Fruit fly (Drosophila melanogaster) whole organism, prepupa: ENCODE measurements around the gene eIF3d1.

Experiments
- Blimp-1 ChIP-seq: fragments of 200-800 bp; sonication (Bioruptor generic); optimal IDR thresholded peaks from 3 replicates; lab custom pipeline; 2017; ENCODE audit warnings: missing biosample characterization, missing genetic modification characterization, mild to moderate bottlenecking, moderate library complexity, missing genetic modification reagents
- CG11902 ChIP-seq: fragments of 200-800 bp; sonication (Bioruptor generic); optimal IDR thresholded peaks from 3 replicates; lab custom pipeline; 2016; ENCODE audit warnings: missing biosample characterization, missing genetic modification characterization
- CG15336 ChIP-seq: fragments of 200-800 bp; sonication (Bioruptor generic); IDR thresholded peaks from 2 replicates; pipeline ENCODE4 v1.3.6; 2022; ENCODE audit warnings: missing biosample characterization, missing genetic modification characterization
- CG16779 ChIP-seq: fragments of 200-800 bp; sonication (Bioruptor generic); optimal IDR thresholded peaks from 3 replicates; lab custom pipeline; 2017; ENCODE audit warnings: missing biosample characterization, mild to moderate bottlenecking, missing genetic modification characterization
- CG3032 ChIP-seq: fragments of 200-800 bp; optimal IDR thresholded peaks from 2 replicates; lab custom pipeline; 2019; ENCODE audit warnings: missing biosample characterization, mild to moderate bottlenecking, missing genetic modification characterization, moderate library complexity
- CG31627 ChIP-seq: fragments of 200-800 bp; sonication (Bioruptor generic); optimal IDR thresholded peaks from 3 replicates; lab custom pipeline; 2016; ENCODE audit warnings: missing biosample characterization, missing genetic modification characterization
- CG32006 ChIP-seq: fragments of 200-800 bp; sonication (Bioruptor generic); optimal IDR thresholded peaks from 3 replicates; lab custom pipeline; 2017; ENCODE audit warnings: missing biosample characterization, mild to moderate bottlenecking, missing genetic modification characterization
- CG34406 ChIP-seq: fragments of 200-800 bp; sonication (Bioruptor generic); optimal IDR thresholded peaks from 3 replicates; lab custom pipeline; 2016; ENCODE audit warnings: missing biosample characterization, missing genetic modification characterization
- CG6808 ChIP-seq: fragments of 200-800 bp; sonication (Bioruptor generic); optimal IDR thresholded peaks from 3 replicates; lab custom pipeline; 2017; ENCODE audit warnings: missing biosample characterization, missing genetic modification characterization, mild to moderate bottlenecking, moderate library complexity, missing genetic modification reagents
- CG7368 ChIP-seq: fragments of 200-800 bp; sonication (Bioruptor generic); optimal IDR thresholded peaks from 3 replicates; lab custom pipeline; 2016; ENCODE audit warnings: missing biosample characterization, missing genetic modification characterization
- CG8319 ChIP-seq: fragments of 200-800 bp; sonication (Bioruptor generic); optimal IDR thresholded peaks from 3 replicates; lab custom pipeline; 2016; ENCODE audit warnings: missing biosample characterization, missing genetic modification characterization
- Eip78C ChIP-seq: fragments of 200-800 bp; sonication (Bioruptor generic); peaks from one replicate; lab custom pipeline; 2016; ENCODE audit warnings: missing biosample characterization, missing genetic modification characterization
- Eip93F ChIP-seq: fragments of 200-800 bp; sonication (Bioruptor generic); optimal IDR thresholded peaks from 2 replicates; lab custom pipeline; 2016; ENCODE audit warnings: missing biosample characterization, mild to moderate bottlenecking, missing genetic modification characterization
- Ets21C ChIP-seq: fragments of 200-800 bp; sonication (Bioruptor generic); optimal IDR thresholded peaks from 3 replicates; lab custom pipeline; 2016; ENCODE audit warnings: missing biosample characterization, missing genetic modification characterization
- Ets96B ChIP-seq: fragments of 200-800 bp; optimal IDR thresholded peaks from 2 replicates; lab custom pipeline; 2019; ENCODE audit warnings: missing biosample characterization, mild to moderate bottlenecking, missing genetic modification characterization, moderate library complexity
- Hr4 ChIP-seq: fragments of 200-800 bp; sonication (Bioruptor generic); optimal IDR thresholded peaks from 3 replicates; lab custom pipeline; 2016; ENCODE audit warnings: missing biosample characterization, missing genetic modification characterization
- Lpt ChIP-seq: fragments of 200-800 bp; sonication (Bioruptor generic); optimal IDR thresholded peaks from 3 replicates; lab custom pipeline; 2016; ENCODE audit warnings: missing biosample characterization, missing genetic modification characterization
- Met ChIP-seq: fragments of 200-800 bp; sonication (Bioruptor generic); optimal IDR thresholded peaks from 3 replicates; lab custom pipeline; 2016; ENCODE audit warnings: missing biosample characterization, missing genetic modification characterization
- OdsH ChIP-seq: fragments of 200-800 bp; sonication (Bioruptor generic); optimal IDR thresholded peaks from 3 replicates; lab custom pipeline; 2016; ENCODE audit warnings: missing biosample characterization, missing genetic modification characterization
- Smox ChIP-seq: fragments of 200-800 bp; sonication (Bioruptor generic); optimal IDR thresholded peaks from 3 replicates; lab custom pipeline; 2016; ENCODE audit warnings: missing biosample characterization, missing genetic modification characterization
- Sox102F ChIP-seq: fragments of 200-800 bp; sonication (Bioruptor generic); optimal IDR thresholded peaks from 2 replicates; lab custom pipeline; 2016; ENCODE audit warnings: missing biosample characterization, mild to moderate bottlenecking, missing genetic modification characterization
- achi ChIP-seq: fragments of 200-800 bp; sonication (Bioruptor generic); optimal IDR thresholded peaks from 3 replicates; lab custom pipeline; 2016; ENCODE audit warnings: missing biosample characterization, missing genetic modification characterization
- dac ChIP-seq: fragments of 200-800 bp; sonication (Bioruptor generic); optimal IDR thresholded peaks from 2 replicates; lab custom pipeline; 2017; ENCODE audit warnings: missing biosample characterization, mild to moderate bottlenecking, missing genetic modification characterization
- esn ChIP-seq: fragments of 200-800 bp; sonication (Bioruptor generic); optimal IDR thresholded peaks from 2 replicates; lab custom pipeline; 2016; ENCODE audit warnings: missing biosample characterization, mild to moderate bottlenecking, missing genetic modification characterization, moderate library complexity
- fd59A ChIP-seq: fragments of 200-800 bp; sonication (Bioruptor generic); optimal IDR thresholded peaks from 2 replicates; lab custom pipeline; 2017; ENCODE audit warnings: missing biosample characterization, mild to moderate bottlenecking, missing genetic modification characterization, missing genetic modification reagents
- fkh ChIP-seq: fragments of 200-800 bp; sonication (Bioruptor generic); optimal IDR thresholded peaks from 3 replicates; lab custom pipeline; 2017; ENCODE audit warnings: missing biosample characterization, mild to moderate bottlenecking, missing genetic modification characterization, moderate library complexity
- net ChIP-seq: fragments of 200-800 bp; sonication (Bioruptor generic); optimal IDR thresholded peaks from 3 replicates; lab custom pipeline; 2016; ENCODE audit warnings: missing biosample characterization, missing genetic modification characterization
- pdm3 ChIP-seq: fragments of 200-800 bp; sonication (Bioruptor generic); optimal IDR thresholded peaks from 3 replicates; lab custom pipeline; 2016; ENCODE audit warnings: missing biosample characterization, missing genetic modification characterization
- salr ChIP-seq, 2 experiments: fragments of 200-800 bp; sonication (Bioruptor generic); optimal IDR thresholded peaks; 3 replicates each; lab custom pipeline; 2016 to 2018; ENCODE audit warnings: missing biosample characterization in 2 of 2, missing genetic modification characterization in 2 of 2, mild to moderate bottlenecking in 1 of 2
- ss ChIP-seq, 2 experiments: fragments of 200-800 bp; sonication (Bioruptor generic); optimal IDR thresholded peaks; 2 replicates in 1 of 2; 3 replicates in 1 of 2; lab custom pipeline; 2017 to 2018; ENCODE audit warnings: mild to moderate bottlenecking in 2 of 2, missing biosample characterization in 2 of 2, missing genetic modification characterization in 2 of 2, moderate library complexity in 1 of 2
- svp ChIP-seq: fragments of 200-800 bp; sonication (Bioruptor generic); peaks from one replicate; lab custom pipeline; 2016; ENCODE audit warnings: missing biosample characterization, missing genetic modification characterization
- topi ChIP-seq: fragments of 200-800 bp; sonication (Bioruptor generic); optimal IDR thresholded peaks from 3 replicates; lab custom pipeline; 2016; ENCODE audit warnings: missing biosample characterization, missing genetic modification characterization
- vri ChIP-seq: fragments of 200-800 bp; sonication (Bioruptor generic); optimal IDR thresholded peaks from 3 replicates; lab custom pipeline; 2016; ENCODE audit warnings: missing biosample characterization, mild to moderate bottlenecking, missing genetic modification characterization

eIF3d1 gene

dm6 chr3R:23713901-23714300 is 34.1 kb downstream of the eIF3d1 start (continued):
- TF ChIP-seq pdm3 (GFP tag; lab: Kevin White, UChicago): peak; percentile 79
- TF ChIP-seq esn (GFP tag; lab: Kevin White, UChicago): peak; percentile 93
- TF ChIP-seq CG32006 (GFP tag; lab: Kevin White, UChicago): peak; percentile 59
- TF ChIP-seq Ets96B: peak; percentile 51
- TF ChIP-seq svp (GFP tag; lab: Kevin White, UChicago): peak; percentile 93
- no peak for TF ChIP-seq Eip78C (GFP tag; lab: Kevin White, UChicago)
- peak; percentile 61 for TF ChIP-seq CG15336 (GFP tag; lab: Robert Waterston, UW)
- TF ChIP-seq CG3032 (tag; lab: Kevin White, UChicago): peak; percentile 29
- TF ChIP-seq OdsH (GFP tag; lab: Kevin White, UChicago): peak; percentile 77
- TF ChIP-seq Ets21C (GFP tag; lab: Kevin White, UChicago): peak; percentile 85
- peak; percentile 90 for TF ChIP-seq CG31627 (GFP tag; lab: Kevin White, UChicago)
- peak; percentile 24 to 47 for TF ChIP-seq salr (GFP tag; optimal IDR thresholded peaks at IDR 0.05; lab: Kevin White, UChicago)
- peak; percentile 64 for TF ChIP-seq CG6808 (GFP tag; lab: Kevin White, UChicago)
- TF ChIP-seq CG8319 (GFP tag; lab: Kevin White, UChicago): peak; percentile 21
- TF ChIP-seq net (GFP tag; lab: Kevin White, UChicago): peak; percentile 67
- TF ChIP-seq Smox (GFP tag; lab: Kevin White, UChicago): peak; percentile 85
- peak; percentile 67 for TF ChIP-seq CG11902 (GFP tag; lab: Kevin White, UChicago)
- TF ChIP-seq Lpt (GFP tag; lab: Kevin White, UChicago): peak; percentile 46
- TF ChIP-seq fkh (GFP tag; lab: Kevin White, UChicago): no peak
- TF ChIP-seq Sox102F (GFP tag; lab: Kevin White, UChicago): peak; percentile 82

DNA sequence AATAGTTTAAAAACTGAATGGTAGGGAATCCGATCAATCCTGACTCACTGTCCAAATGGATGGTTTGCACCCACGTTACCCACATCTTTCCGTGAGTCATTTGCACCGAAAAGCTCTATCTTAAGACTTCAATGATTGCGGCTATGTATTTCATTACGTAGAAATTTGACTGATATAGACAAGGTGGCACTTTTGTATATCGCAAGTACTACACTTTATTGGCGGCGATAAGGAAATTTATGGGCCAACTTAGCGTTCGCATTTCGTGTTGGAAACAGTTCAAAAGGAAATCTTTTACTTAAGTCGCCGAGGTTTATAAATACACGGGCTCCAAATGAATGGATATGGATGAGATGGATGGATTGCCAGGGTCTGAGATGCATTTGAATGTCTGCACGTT is 35.0 kb downstream of the eIF3d1 start:
- TF ChIP-seq CG31627 (GFP tag; lab: Kevin White, UChicago) (no peak), Blimp-1 (GFP tag; lab: Kevin White, UChicago) (no peak), dac (GFP tag; lab: Kevin White, UChicago) (no peak), vri (peak; percentile 65)

dm6 chr3R:23718297-23718941 is 38.6 kb downstream of the eIF3d1 start, which contains the start of gene nau:
nau (minus strand) TSS chr3R:23718357.
- TF ChIP-seq Smox (GFP tag; lab: Kevin White, UChicago) (no peak), achi (GFP tag; lab: Kevin White, UChicago) (no peak), ss (GFP tag; optimal IDR thresholded peaks at IDR 0.05; lab: Kevin White, UChicago) (no peak), CG8319 (GFP tag; lab: Kevin White, UChicago) (no peak), CG34406 (GFP tag; lab: Kevin White, UChicago) (no peak), Lpt (GFP tag; lab: Kevin White, UChicago) (no peak), CG16779 (tag; lab: Kevin White, UChicago) (no peak), Eip93F (no peak)
- TF ChIP-seq, all 60 proteins: peak for 0

DNA sequence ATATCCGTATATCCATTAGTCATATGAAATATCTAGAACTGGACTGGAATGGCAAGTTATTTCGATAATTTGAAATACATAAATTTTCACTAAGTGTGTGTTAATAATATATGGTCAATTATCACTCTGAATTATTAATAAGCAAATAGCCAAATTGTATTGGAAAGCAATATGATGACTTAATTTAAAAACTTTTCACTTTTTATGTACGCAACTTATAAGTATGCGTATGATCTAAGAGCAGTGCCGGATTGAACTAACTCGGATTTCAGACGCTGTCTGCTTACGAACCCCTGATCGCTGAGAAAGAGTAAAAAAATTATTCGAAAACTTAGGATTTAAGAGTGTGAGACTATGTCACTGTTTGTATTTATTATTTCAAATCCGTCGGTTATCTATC is 41.7 kb downstream of the eIF3d1 start, which contains the start of gene CG10232:
CG10232 (minus strand) TSS at position 101 of the 400 bp plus-strand sequence.
- TF ChIP-seq dac (GFP tag; lab: Kevin White, UChicago): no peak
- no peak for TF ChIP-seq topi (GFP tag; lab: Kevin White, UChicago)
- TF ChIP-seq CG7368: no peak
- TF ChIP-seq Hr4: no peak
- TF ChIP-seq Met (GFP tag; lab: Kevin White, UChicago): no peak
- no peak for TF ChIP-seq fd59A (GFP tag; lab: Kevin White, UChicago)
- no peak for TF ChIP-seq Eip78C (GFP tag; lab: Kevin White, UChicago)
